Fruit fly (Drosophila melanogaster) whole organism, wandering third instar larva: Measurements from ENCODE around the gene beat-IIIc.

ENCODE experiments used
- Abd-B ChIP-seq: fragments of >200 bp; optimal IDR thresholded peaks from 2 replicates; lab custom pipeline; 2017; ENCODE audit warnings: missing biosample characterization, missing genetic modification characterization
- usp ChIP-seq: fragments of >200 bp; optimal IDR thresholded peaks from 2 replicates; lab custom pipeline; 2017; ENCODE audit warnings: missing biosample characterization, missing genetic modification characterization

DNA sequence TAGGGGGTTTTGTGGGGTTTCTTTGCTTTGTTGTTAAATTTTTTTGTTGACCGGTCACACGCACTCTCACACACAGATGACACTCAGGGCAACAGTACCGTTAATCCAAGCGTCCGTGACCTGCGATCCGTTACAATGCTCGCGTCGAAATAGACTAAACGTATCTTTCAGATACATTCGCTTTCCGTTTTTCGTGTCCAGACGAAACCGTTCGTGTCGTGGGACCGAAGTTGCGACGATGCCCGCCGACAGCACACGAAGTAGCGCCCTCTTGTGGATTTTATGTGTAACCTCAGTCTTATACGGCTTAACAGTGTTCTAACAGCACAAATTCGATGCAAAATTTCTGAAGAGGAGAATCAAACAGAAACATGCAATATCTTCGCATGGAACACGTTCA lies at the start of gene beat-IIIc:
- no peak for TF ChIP-seq usp (GFP tag; lab: Kevin White, UChicago)
- no peak for TF ChIP-seq Abd-B (GFP tag; lab: Kevin White, UChicago)
